Worm (Caenorhabditis elegans) whole organism, young adult: ENCODE measurements around the gene osta-3.

Experiments
- B0261.1 ChIP-seq: sonication (generic microtip); optimal IDR thresholded peaks from 2 replicates; lab custom pipeline; 2016; ENCODE audit warnings: mild to moderate bottlenecking, missing genetic modification characterization, moderate library complexity, missing compliant biosample characterization
- B0336.3 ChIP-seq: fragments of 200-800 bp; sonication (Bioruptor generic); IDR thresholded peaks from 2 replicates; pipeline ENCODE4 v1.3.6; 2022; ENCODE audit warnings: missing genetic modification characterization, missing compliant biosample characterization
- C17E4.6 ChIP-seq: fragments of 200-800 bp; sonication (Bioruptor generic); IDR thresholded peaks from 2 replicates; pipeline ENCODE4 v1.3.6; 2022; ENCODE audit warnings: missing genetic modification reagents, missing genetic modification characterization, missing compliant biosample characterization
- D2030.7 ChIP-seq: fragments of 200-800 bp; sonication (Bioruptor generic); IDR thresholded peaks from 2 replicates; pipeline ENCODE4 v1.3.6; 2022; ENCODE audit warnings: missing genetic modification reagents, missing genetic modification characterization, missing compliant biosample characterization
- F10E7.11 ChIP-seq: sonication (generic microtip); optimal IDR thresholded peaks from 2 replicates; lab custom pipeline; 2017; ENCODE audit warnings: mild to moderate bottlenecking, missing genetic modification characterization, moderate library complexity, missing compliant biosample characterization
- F23B12.7 ChIP-seq: sonication (generic microtip); optimal IDR thresholded peaks from 2 replicates; lab custom pipeline; 2017; ENCODE audit warnings: missing genetic modification characterization, mild to moderate bottlenecking, missing compliant biosample characterization, antibody characterized with exemption, moderate library complexity; ENCODE audit not compliant: insufficient read depth
- F33H1.4 ChIP-seq: fragments of 200-800 bp; sonication (Bioruptor generic); IDR thresholded peaks from 2 replicates; pipeline ENCODE4 v1.3.6; 2022; ENCODE audit warnings: missing genetic modification reagents, missing genetic modification characterization, missing compliant biosample characterization
- F49E8.2 ChIP-seq: sonication (generic microtip); optimal IDR thresholded peaks from 3 replicates; lab custom pipeline; 2017; ENCODE audit warnings: missing genetic modification characterization, mild to moderate bottlenecking, missing compliant biosample characterization, antibody characterized with exemption, moderate library complexity; ENCODE audit not compliant: insufficient read depth
- F52B5.7 ChIP-seq: sonication (generic microtip); optimal IDR thresholded peaks from 2 replicates; lab custom pipeline; 2016; ENCODE audit warnings: mild to moderate bottlenecking, missing genetic modification characterization, missing compliant biosample characterization
- F57A8.1 ChIP-seq: fragments of 200-800 bp; sonication (Bioruptor generic); optimal IDR thresholded peaks from 2 replicates; lab custom pipeline; 2018; ENCODE audit warnings: mild to moderate bottlenecking, missing genetic modification characterization, moderate library complexity, missing compliant biosample characterization
- Y56A3A.18 ChIP-seq: fragments of 200-800 bp; sonication (Bioruptor generic); IDR thresholded peaks from 2 replicates; pipeline ENCODE4 v1.3.6; 2022; ENCODE audit warnings: missing genetic modification reagents, missing genetic modification characterization, missing compliant biosample characterization
- akir-1 ChIP-seq: fragments of 200-800 bp; sonication (Bioruptor generic); optimal IDR thresholded peaks from 2 replicates; lab custom pipeline; 2018; ENCODE audit warnings: mild to moderate bottlenecking, missing genetic modification characterization, moderate library complexity, missing compliant biosample characterization
- ama-1 ChIP-seq, 3 experiments: fragments of 150-350 bp in 1 of 3; sonication (generic microtip) in 2 of 3; optimal IDR thresholded peaks; 2 replicates each; lab custom pipeline; 2014 to 2018; ENCODE audit warnings: missing biosample characterization in 2 of 3, missing genetic modification characterization in 2 of 3, missing genetic modification reagents in 2 of 3
- attf-5 ChIP-seq: fragments of 200-800 bp; sonication (Bioruptor generic); optimal IDR thresholded peaks from 2 replicates; lab custom pipeline; 2018; ENCODE audit warnings: mild to moderate bottlenecking, missing genetic modification characterization, missing compliant biosample characterization
- ccch-3 ChIP-seq: fragments of 200-800 bp; sonication (Bioruptor generic); optimal IDR thresholded peaks from 2 replicates; lab custom pipeline; 2018; ENCODE audit warnings: mild to moderate bottlenecking, missing genetic modification characterization, missing compliant biosample characterization
- cebp-1 ChIP-seq, 2 experiments: fragments of 200-800 bp in 1 of 2; sonication (Bioruptor generic) in 1 of 2; sonication (generic microtip) in 1 of 2; IDR thresholded peaks in 1 of 2; optimal IDR thresholded peaks in 1 of 2; 2 replicates each; pipeline versions ENCODE4 v1.3.6 to Lab custom; 2017 to 2022; ENCODE audit warnings: missing compliant biosample characterization in 2 of 2, missing genetic modification characterization in 2 of 2, mild to moderate bottlenecking in 1 of 2, missing genetic modification reagents in 1 of 2, moderate library complexity in 1 of 2
- ceh-58 ChIP-seq: fragments of 200-800 bp; sonication (Bioruptor generic); IDR thresholded peaks from 2 replicates; pipeline ENCODE4 v1.3.6; 2022; ENCODE audit warnings: missing genetic modification characterization, missing compliant biosample characterization
- dox-1 ChIP-seq: fragments of 200-800 bp; sonication (Bioruptor generic); IDR thresholded peaks from 2 replicates; pipeline ENCODE4 v1.3.6; 2022; ENCODE audit warnings: missing genetic modification reagents, missing genetic modification characterization, missing compliant biosample characterization
- efl-1 ChIP-seq: fragments of 150-350 bp; optimal IDR thresholded peaks from 2 replicates; lab custom pipeline; 2014; ENCODE audit warnings: missing biosample characterization, missing genetic modification reagents, missing genetic modification characterization
- egrh-3 ChIP-seq: fragments of 200-800 bp; sonication (Bioruptor generic); IDR thresholded peaks from 2 replicates; pipeline ENCODE4 v1.3.6; 2022; ENCODE audit warnings: missing genetic modification reagents, missing genetic modification characterization, missing compliant biosample characterization
- him-1 ChIP-seq: sonication (generic microtip); optimal IDR thresholded peaks from 2 replicates; lab custom pipeline; 2016; ENCODE audit warnings: missing genotype, missing genetic modification reagents, missing genetic modification characterization, missing compliant biosample characterization
- let-526 ChIP-seq: fragments of 200-800 bp; sonication (Bioruptor generic); IDR thresholded peaks from 2 replicates; pipeline ENCODE4 v1.3.6; 2022; ENCODE audit warnings: missing genetic modification reagents, missing genetic modification characterization, missing compliant biosample characterization
- lin-35 ChIP-seq, 3 experiments: fragments of 150-350 bp in 2 of 3; sonication (generic microtip) in 1 of 3; optimal IDR thresholded peaks; 2 replicates each; lab custom pipeline; 2014 to 2018; ENCODE audit warnings: missing biosample characterization in 3 of 3, missing genetic modification characterization in 3 of 3, missing genetic modification reagents in 3 of 3
- lin-54 ChIP-seq: fragments of 200-800 bp; sonication (Bioruptor generic); optimal IDR thresholded peaks from 2 replicates; lab custom pipeline; 2018; ENCODE audit warnings: mild to moderate bottlenecking, missing genetic modification characterization, missing compliant biosample characterization
- lsl-1 ChIP-seq: fragments of 200-800 bp; sonication (Bioruptor generic); optimal IDR thresholded peaks from 2 replicates; lab custom pipeline; 2018; ENCODE audit warnings: mild to moderate bottlenecking, missing genetic modification characterization, moderate library complexity, missing compliant biosample characterization
- lsy-27 ChIP-seq: sonication (generic microtip); optimal IDR thresholded peaks from 2 replicates; lab custom pipeline; 2017; ENCODE audit warnings: missing genetic modification characterization, mild to moderate bottlenecking, missing compliant biosample characterization, antibody characterized with exemption, missing genotype, borderline replicate concordance; ENCODE audit not compliant: insufficient read depth
- madf-6 ChIP-seq: fragments of 200-800 bp; sonication (Bioruptor generic); IDR thresholded peaks from 2 replicates; pipeline ENCODE4 v1.3.6; 2022; ENCODE audit warnings: missing genetic modification reagents, missing genetic modification characterization, missing compliant biosample characterization
- madf-8 ChIP-seq: fragments of 200-800 bp; sonication (Bioruptor generic); conservative IDR thresholded peaks from 2 replicates; pipeline ENCODE4 v1.3.6; 2022; ENCODE audit warnings: missing genetic modification reagents, missing genetic modification characterization, missing compliant biosample characterization
- mcd-1 ChIP-seq: fragments of 200-800 bp; sonication (Bioruptor generic); IDR thresholded peaks from 2 replicates; pipeline ENCODE4 v1.3.6; 2022; ENCODE audit warnings: missing genetic modification reagents, missing genetic modification characterization, missing compliant biosample characterization
- mel-28 ChIP-seq: sonication (generic microtip); optimal IDR thresholded peaks from 2 replicates; lab custom pipeline; 2016; ENCODE audit warnings: borderline replicate concordance, mild to moderate bottlenecking, missing genetic modification characterization, missing compliant biosample characterization
- nfyb-1 ChIP-seq: fragments of 200-800 bp; sonication (Bioruptor generic); IDR thresholded peaks from 2 replicates; pipeline ENCODE4 v1.3.6; 2022; ENCODE audit warnings: missing genetic modification reagents, missing genetic modification characterization, missing compliant biosample characterization
- pbrm-1 ChIP-seq: fragments of 200-800 bp; sonication (Bioruptor generic); IDR thresholded peaks from 2 replicates; pipeline ENCODE4 v1.3.6; 2022; ENCODE audit warnings: missing genetic modification reagents, missing genetic modification characterization, missing compliant biosample characterization
- sdz-38 ChIP-seq: sonication (generic microtip); optimal IDR thresholded peaks from 2 replicates; lab custom pipeline; 2016; ENCODE audit warnings: missing genotype, missing genetic modification characterization, missing compliant biosample characterization
- snpc-4 ChIP-seq, 5 experiments: fragments of 150-350 bp in 1 of 5; sonication (generic microtip) in 4 of 5; optimal IDR thresholded peaks; 2 replicates each; lab custom pipeline; 2014 to 2018; ENCODE audit warnings: missing genetic modification characterization in 5 of 5, missing biosample characterization in 3 of 5, antibody characterized with exemption in 2 of 5, mild to moderate bottlenecking in 2 of 5, missing compliant biosample characterization in 2 of 5, missing genotype in 2 of 5, moderate library complexity in 2 of 5, missing genetic modification reagents in 1 of 5
- tbp1 ChIP-seq: fragments of 200-800 bp; sonication (Bioruptor generic); optimal IDR thresholded peaks from 2 replicates; lab custom pipeline; 2018; ENCODE audit warnings: mild to moderate bottlenecking, missing genetic modification characterization, missing compliant biosample characterization
- unc-130 ChIP-seq: sonication (generic microtip); optimal IDR thresholded peaks from 2 replicates; lab custom pipeline; 2016; ENCODE audit warnings: missing genetic modification reagents, missing genetic modification characterization, missing compliant biosample characterization
- xnd-1 ChIP-seq: sonication (generic microtip); optimal IDR thresholded peaks from 2 replicates; lab custom pipeline; 2016; ENCODE audit warnings: missing genotype, missing genetic modification reagents, missing genetic modification characterization, missing compliant biosample characterization
- zfh-2 ChIP-seq: fragments of 200-800 bp; sonication (Bioruptor generic); conservative IDR thresholded peaks from 2 replicates; pipeline ENCODE4 v1.3.6; 2022; ENCODE audit warnings: missing genetic modification reagents, missing genetic modification characterization, missing compliant biosample characterization
- ztf-26 ChIP-seq: sonication (generic microtip); optimal IDR thresholded peaks from 2 replicates; lab custom pipeline; 2017; ENCODE audit warnings: missing genetic modification characterization, missing compliant biosample characterization

osta-3 gene

DNA sequence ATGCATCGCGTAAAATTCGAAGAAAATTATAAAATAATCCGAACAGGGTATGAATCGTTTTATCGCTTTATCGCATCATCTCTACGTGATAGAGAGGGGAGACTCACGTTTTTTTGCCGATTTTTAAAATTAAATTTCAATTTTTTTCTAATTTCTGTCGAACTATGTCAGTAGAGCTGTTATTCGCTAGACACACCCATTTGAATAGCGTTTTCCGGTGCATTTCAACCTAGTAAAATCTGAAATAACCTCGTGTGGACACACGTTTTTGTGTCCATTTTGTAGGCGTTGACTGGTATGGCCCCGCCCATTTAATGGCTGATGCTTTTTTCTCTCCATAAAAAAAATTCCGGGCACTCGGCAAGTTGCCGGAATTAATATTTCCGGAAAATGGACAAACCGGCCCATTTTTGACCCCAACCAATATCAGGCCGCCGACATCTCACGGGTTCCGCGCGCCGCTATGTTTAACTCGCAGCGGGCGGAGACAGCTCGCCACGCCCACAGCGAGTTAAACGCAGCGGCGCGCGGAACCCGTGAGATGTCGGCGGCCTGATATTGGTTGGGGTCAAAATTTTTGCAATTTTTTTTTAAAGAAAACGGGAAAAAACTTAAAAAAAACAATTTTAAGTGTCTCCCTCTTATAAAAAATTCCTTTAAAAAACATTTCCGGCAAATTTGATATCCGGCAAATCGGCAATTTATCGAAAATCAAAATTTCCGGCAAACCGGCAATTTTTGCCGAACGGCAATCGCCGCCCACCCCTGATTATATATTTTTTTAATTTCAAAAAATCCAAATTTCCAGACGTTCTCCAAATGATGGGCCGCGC is 39.2 kb upstream of the osta-3 start, which contains the start of gene Y54E2A.7:
Gene Y54E2A.7, minus strand, starts transcription at position 51 of the 833 bp plus-strand sequence.
- TF ChIP-seq snpc-4 (GFP tag; optimal IDR thresholded peaks at IDR 0.05; lab: Kevin White, UChicago), result no peak
- TF ChIP-seq snpc-4 (tag; optimal IDR thresholded peaks at IDR 0.05; lab: Kevin White, UChicago), result peak in 2 of 4 experiments; percentile 85 to 88
- TF ChIP-seq B0261.1, result no peak

DNA sequence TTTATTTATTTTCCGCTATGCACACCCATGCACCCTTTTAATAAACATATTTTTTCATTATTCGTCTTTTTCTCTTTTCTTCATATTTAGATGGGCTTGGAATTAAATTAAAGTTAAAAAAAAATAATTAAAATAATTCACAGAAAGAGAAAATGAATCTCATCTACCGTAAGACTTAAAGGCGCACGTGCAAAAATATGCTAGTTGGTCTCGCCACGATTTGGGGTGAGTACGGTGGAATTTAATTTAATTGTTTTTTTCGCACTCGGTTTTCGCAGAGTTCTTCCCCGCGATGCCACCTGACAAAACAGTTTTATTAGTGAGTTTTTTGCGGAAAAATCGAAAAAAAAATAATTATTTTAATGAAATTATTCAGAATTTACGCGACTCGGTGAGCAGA is 34.2 kb upstream of the osta-3 start, which contains the start of gene Y54E2A.8:
Gene Y54E2A.8, plus strand, starts transcription at position 254 of the 400 bp plus-strand sequence.
- TF ChIP-seq lsl-1 (GFP tag; lab: Kevin White, UChicago), result peak; percentile 93
- peak; percentile 38; the same call in 1 of the 2 replicates for TF ChIP-seq D2030.7 (GFP tag; lab: Robert Waterston, UW)
- TF ChIP-seq madf-8 (GFP tag; lab: Robert Waterston, UW), result peak; percentile 82
- peak; percentile 41; the same call in 1 of the 2 replicates for TF ChIP-seq mcd-1 (GFP tag; lab: Robert Waterston, UW)
- TF ChIP-seq madf-6, result peak; percentile 92
- TF ChIP-seq let-526, result no peak
- no peak for TF ChIP-seq egrh-3 (GFP tag; lab: Robert Waterston, UW)
- TF ChIP-seq F57A8.1 (GFP tag; lab: Kevin White, UChicago), result no peak
- TF ChIP-seq xnd-1 (tag; lab: Kevin White, UChicago), result peak; percentile 90
- peak; percentile 94 for TF ChIP-seq him-1 (tag; lab: Kevin White, UChicago)
- peak; percentile 46 for TF ChIP-seq efl-1 (GFP tag; lab: Kevin White, UChicago)
- TF ChIP-seq tbp1 (GFP tag; lab: Kevin White, UChicago), result no peak
- TF ChIP-seq lin-54 (GFP tag; lab: Kevin White, UChicago), result peak; percentile 40
- no peak for TF ChIP-seq snpc-4 (GFP tag; optimal IDR thresholded peaks at IDR 0.05; lab: Kevin White, UChicago)
- peak in 3 of 4 experiments; percentile 21 to 23 (median 22) for TF ChIP-seq snpc-4 (tag; optimal IDR thresholded peaks at IDR 0.05; lab: Kevin White, UChicago)
- peak; percentile 5 for TF ChIP-seq unc-130
- peak; percentile 16 for TF ChIP-seq F49E8.2
- TF ChIP-seq F33H1.4 (GFP tag; lab: Robert Waterston, UW), result peak; percentile 91
- TF ChIP-seq nfyb-1 (GFP tag; lab: Robert Waterston, UW), result no peak
- 0 out of 2 replicates have a peak, but pooled peaks have one; percentile 13 for TF ChIP-seq dox-1
- no peak for TF ChIP-seq B0336.3 (GFP tag; lab: Robert Waterston, UW)
- no peak for TF ChIP-seq F23B12.7 (tag; lab: Kevin White, UChicago)

DNA sequence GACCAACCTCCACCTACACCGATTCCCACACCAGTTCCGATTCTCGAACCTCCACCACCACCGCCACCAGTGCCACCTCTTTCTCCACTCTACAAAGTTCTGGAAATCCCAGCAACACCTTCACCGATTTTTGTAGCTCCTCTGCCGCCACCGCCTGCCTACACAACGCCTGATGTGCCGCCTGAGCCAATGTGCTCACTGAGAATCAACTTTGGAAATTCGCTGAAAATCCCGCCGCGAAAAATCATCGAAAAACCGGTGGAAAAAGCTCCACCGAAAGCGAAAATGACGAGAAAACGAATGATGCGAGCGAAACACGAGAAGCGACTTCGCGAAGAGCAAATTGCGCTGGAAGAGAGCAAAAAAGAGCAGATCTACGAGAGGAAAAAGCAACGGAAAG is 32.5 kb upstream of the osta-3 start:
- TF ChIP-seq zfh-2 (GFP tag; lab: Robert Waterston, UW) (peak; percentile 76), him-1 (tag; lab: Kevin White, UChicago) (no peak), ccch-3 (GFP tag; lab: Kevin White, UChicago) (no peak), attf-5 (GFP tag; lab: Kevin White, UChicago) (no peak), F52B5.7 (no peak), ceh-58 (GFP tag; lab: Robert Waterston, UW) (no peak)
- TF ChIP-seq, all 124 proteins: peak for 1

DNA sequence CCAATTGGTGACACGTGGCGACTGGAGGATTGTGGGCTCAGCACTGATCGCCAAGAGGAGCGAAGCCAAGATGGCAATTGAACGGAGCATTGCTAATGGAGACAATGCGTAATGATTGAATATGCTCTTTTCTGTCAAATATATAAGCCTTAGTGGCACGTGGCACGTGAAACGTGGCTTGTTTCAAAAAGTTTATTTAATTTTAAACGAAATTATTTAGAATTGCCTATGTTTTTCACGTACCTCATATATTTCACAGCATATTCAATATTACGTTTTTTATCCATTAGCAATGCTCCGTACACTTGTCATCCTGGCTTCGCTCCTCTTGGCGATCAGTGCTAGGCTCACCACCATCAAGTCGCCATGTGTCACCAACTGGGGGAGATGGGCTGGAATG is 26.4 kb upstream of the osta-3 start, which contains the start of gene Y54E2A.9:
Gene Y54E2A.9, minus strand, starts transcription at position 101 of the 400 bp plus-strand sequence.
- TF ChIP-seq mel-28 (no peak), sdz-38 (tag; lab: Kevin White, UChicago) (no peak), let-526 (no peak), B0336.3 (GFP tag; lab: Robert Waterston, UW) (no peak), akir-1 (no peak), ztf-26 (tag; lab: Kevin White, UChicago) (no peak), lin-35 (GFP tag; optimal IDR thresholded peaks at IDR 0.05; lab: Kevin White, UChicago) (no peak), unc-130 (no peak), cebp-1 (GFP tag; IDR thresholded peaks at IDR 0.05; lab: Robert Waterston, UW) (no peak), cebp-1 (tag; optimal IDR thresholded peaks at IDR 0.05; lab: Kevin White, UChicago) (no peak), F10E7.11 (no peak), pbrm-1 (GFP tag; lab: Robert Waterston, UW) (no peak), ama-1 (optimal IDR thresholded peaks at IDR 0.05; lab: Kevin White, UChicago) (no peak), ama-1 (GFP tag; optimal IDR thresholded peaks at IDR 0.05; lab: Kevin White, UChicago) (no peak), snpc-4 (GFP tag; optimal IDR thresholded peaks at IDR 0.05; lab: Kevin White, UChicago) (no peak), snpc-4 (tag; optimal IDR thresholded peaks at IDR 0.05; lab: Kevin White, UChicago) (no peak), lsy-27 (tag; lab: Kevin White, UChicago) (no peak), Y56A3A.18 (GFP tag; lab: Robert Waterston, UW) (no peak), C17E4.6 (no peak)
